Worm (Caenorhabditis elegans): ENCODE data around the gene C41H7.9.

DNA sequence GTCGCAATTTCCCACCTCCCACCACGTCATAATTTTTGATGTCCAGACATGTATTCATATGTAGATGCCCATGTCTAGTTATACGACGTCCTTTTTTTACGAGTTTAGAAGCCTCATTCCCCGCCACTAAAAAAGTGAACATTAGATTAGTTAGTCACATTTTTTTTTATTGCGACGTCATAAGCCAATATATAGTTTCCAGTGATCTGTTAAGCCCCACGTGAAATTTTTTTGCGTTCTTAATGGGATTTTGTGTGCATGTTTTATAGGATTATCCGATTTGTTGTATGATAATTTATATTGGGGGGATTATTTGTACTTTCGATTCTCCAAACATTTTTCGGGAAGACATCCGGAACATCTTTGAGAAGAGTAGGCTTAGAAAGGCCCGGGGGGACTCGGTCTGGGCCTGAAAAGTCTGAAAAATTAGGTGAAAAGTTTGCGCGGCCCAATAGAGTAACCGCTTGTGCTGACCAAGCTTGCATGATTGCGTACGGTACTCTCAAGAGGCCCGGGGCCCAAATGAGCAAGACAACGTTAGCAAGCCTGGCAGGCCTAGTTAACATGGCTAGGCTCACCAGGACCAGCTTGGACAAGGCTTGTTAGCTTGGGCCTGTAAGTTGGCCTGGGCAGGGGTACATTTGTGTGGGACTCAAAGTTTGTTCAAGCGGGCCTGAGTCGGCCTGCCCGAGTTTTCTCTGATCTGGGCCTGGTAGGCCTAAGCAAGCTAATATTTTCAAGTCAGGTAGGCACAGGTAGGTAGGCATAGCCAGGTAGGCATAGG, 46.6 kb downstream of the C41H7.9 start:
- TF ChIP-seq dao-5 (tag; optimal IDR thresholded peaks at IDR 0.05) (no peak), W03F9.2 (tag; optimal IDR thresholded peaks at IDR 0.05) (no peak)

Data from whole organism, L4/young adult.